Worm (Caenorhabditis elegans): ENCODE measurements around the gene F35F10.7.

Gene F35F10.7

ce11 chrV:3276184-3276583 lies 11.0 kb downstream of the F35F10.7 start:
- TF ChIP-seq tra-4 (tag; optimal IDR thresholded peaks at IDR 0.05), result no peak
- TF ChIP-seq ceh-36 (tag; optimal IDR thresholded peaks at IDR 0.05), result no peak
- no peak for TF ChIP-seq sea-1 (GFP tag; conservative IDR thresholded peaks at IDR 0.05)
- no peak for TF ChIP-seq hmbx-1 (tag; optimal IDR thresholded peaks at IDR 0.05)
- no peak for TF ChIP-seq ceh-13 (GFP tag; optimal IDR thresholded peaks at IDR 0.05)
- no peak for TF ChIP-seq hnd-1 (tag; optimal IDR thresholded peaks at IDR 0.05)
- no peak for TF ChIP-seq aly-1 (tag; optimal IDR thresholded peaks at IDR 0.05)

- no peak for TF ChIP-seq tbx-11 (GFP tag; IDR thresholded peaks at IDR 0.05)
- TF ChIP-seq B0310.2 (tag; optimal IDR thresholded peaks at IDR 0.05), result no peak
- no peak for TF ChIP-seq hmg-4 (GFP tag; optimal IDR thresholded peaks at IDR 0.05)
- TF ChIP-seq flt-1 (GFP tag; IDR thresholded peaks at IDR 0.05), result no peak
- TF ChIP-seq hnd-1 (tag; optimal IDR thresholded peaks at IDR 0.05), result no peak
- TF ChIP-seq tra-4 (tag; optimal IDR thresholded peaks at IDR 0.05), result no peak
- no peak for TF ChIP-seq ama-1 (optimal IDR thresholded peaks at IDR 0.05)
- TF ChIP-seq sea-1 (GFP tag; conservative IDR thresholded peaks at IDR 0.05), result no peak
- TF ChIP-seq ceh-36 (tag; optimal IDR thresholded peaks at IDR 0.05), result no peak
- no peak for TF ChIP-seq hmbx-1 (tag; optimal IDR thresholded peaks at IDR 0.05)
- TF ChIP-seq pes-1 (GFP tag; IDR thresholded peaks at IDR 0.05), result no peak
- no peak for TF ChIP-seq ceh-13 (GFP tag; optimal IDR thresholded peaks at IDR 0.05)
- TF ChIP-seq ets-7 (tag; optimal IDR thresholded peaks at IDR 0.05), result no peak
- TF ChIP-seq F13C5.2 (tag; optimal IDR thresholded peaks at IDR 0.05), result no peak
Measured at ce11 chrV:3275033-3275432, 12.2 kb downstream of the F35F10.7 start, which contains the start of gene T28A11.3. T28A11.3 (plus strand) TSS chrV:3275333.

ce11 chrV:3273577-3274100 lies 13.6 kb downstream of the F35F10.7 start, which contains the start of gene T28A11.4:
T28A11.4 (plus strand) TSS chrV:3274050.
- TF ChIP-seq hnd-1 (tag; optimal IDR thresholded peaks at IDR 0.05) (no peak), F13C5.2 (tag; optimal IDR thresholded peaks at IDR 0.05) (no peak)

ce11 chrV:3273156-3273555 lies 14.1 kb downstream of the F35F10.7 start, which contains the start of gene T28A11.20:
T28A11.20 (minus strand) TSS chrV:3273256.
- TF ChIP-seq ceh-36 (tag; optimal IDR thresholded peaks at IDR 0.05) (no peak), tbx-11 (GFP tag; IDR thresholded peaks at IDR 0.05) (no peak), scrt-1 (GFP tag; IDR thresholded peaks at IDR 0.05) (no peak), ceh-13 (GFP tag; optimal IDR thresholded peaks at IDR 0.05) (no peak), tbx-37 (GFP tag; conservative IDR thresholded peaks at IDR 0.05) (no peak), hmg-4 (GFP tag; optimal IDR thresholded peaks at IDR 0.05) (no peak), pes-1 (GFP tag; IDR thresholded peaks at IDR 0.05) (no peak), hmbx-1 (tag; optimal IDR thresholded peaks at IDR 0.05) (no peak), ama-1 (optimal IDR thresholded peaks at IDR 0.05) (no peak), F13C5.2 (tag; optimal IDR thresholded peaks at IDR 0.05) (no peak), B0310.2 (tag; optimal IDR thresholded peaks at IDR 0.05) (no peak), hnd-1 (tag; optimal IDR thresholded peaks at IDR 0.05) (no peak), aly-1 (tag; optimal IDR thresholded peaks at IDR 0.05) (no peak), flt-1 (GFP tag; IDR thresholded peaks at IDR 0.05) (no peak), ets-7 (tag; optimal IDR thresholded peaks at IDR 0.05) (no peak), tra-4 (tag; optimal IDR thresholded peaks at IDR 0.05) (no peak), sea-1 (GFP tag; conservative IDR thresholded peaks at IDR 0.05) (no peak)

- TF ChIP-seq B0310.2 (tag; optimal IDR thresholded peaks at IDR 0.05) (no peak), hmg-4 (GFP tag; optimal IDR thresholded peaks at IDR 0.05) (no peak), tbx-37 (GFP tag; conservative IDR thresholded peaks at IDR 0.05) (no peak), hnd-1 (tag; optimal IDR thresholded peaks at IDR 0.05) (no peak)
Measured at ce11 chrV:3269407-3269806, 17.8 kb downstream of the F35F10.7 start, which contains the start of gene T28A11.19. T28A11.19 (minus strand) TSS chrV:3269514.

- TF ChIP-seq aly-1 (tag; optimal IDR thresholded peaks at IDR 0.05) (no peak), pes-1 (GFP tag; IDR thresholded peaks at IDR 0.05) (no peak), hmg-4 (GFP tag; optimal IDR thresholded peaks at IDR 0.05) (no peak), tbx-37 (GFP tag; conservative IDR thresholded peaks at IDR 0.05) (no peak), F13C5.2 (tag; optimal IDR thresholded peaks at IDR 0.05) (no peak), ets-7 (tag; optimal IDR thresholded peaks at IDR 0.05) (no peak), hnd-1 (tag; optimal IDR thresholded peaks at IDR 0.05) (no peak)
Measured at ce11 chrV:3267950-3268349, 19.3 kb downstream of the F35F10.7 start, which contains the start of gene T28A11.18. T28A11.18 (minus strand) TSS chrV:3268050.

ce11 chrV:3266189-3266588 lies 21.0 kb downstream of the F35F10.7 start, which contains the start of gene T28A11.17:
T28A11.17 (minus strand) TSS chrV:3266289.
- no peak for TF ChIP-seq ceh-13 (GFP tag; optimal IDR thresholded peaks at IDR 0.05)
- TF ChIP-seq ets-7 (tag; optimal IDR thresholded peaks at IDR 0.05), result no peak
- TF ChIP-seq scrt-1 (GFP tag; IDR thresholded peaks at IDR 0.05), result no peak
- TF ChIP-seq hmbx-1 (tag; optimal IDR thresholded peaks at IDR 0.05), result no peak
- TF ChIP-seq tra-4 (tag; optimal IDR thresholded peaks at IDR 0.05), result no peak
- no peak for TF ChIP-seq ceh-36 (tag; optimal IDR thresholded peaks at IDR 0.05)

- TF ChIP-seq scrt-1 (GFP tag; IDR thresholded peaks at IDR 0.05) (no peak), pes-1 (GFP tag; IDR thresholded peaks at IDR 0.05) (no peak)
Measured at ce11 chrV:3260075-3260474, 27.2 kb downstream of the F35F10.7 start, which contains the start of gene srbc-5. srbc-5 (plus strand) TSS chrV:3260375.

- TF ChIP-seq F13C5.2 (tag; optimal IDR thresholded peaks at IDR 0.05) (no peak), ama-1 (optimal IDR thresholded peaks at IDR 0.05) (no peak), tra-4 (tag; optimal IDR thresholded peaks at IDR 0.05) (no peak), B0310.2 (tag; optimal IDR thresholded peaks at IDR 0.05) (no peak), ceh-13 (GFP tag; optimal IDR thresholded peaks at IDR 0.05) (no peak), pes-1 (GFP tag; IDR thresholded peaks at IDR 0.05) (no peak), sea-1 (GFP tag; conservative IDR thresholded peaks at IDR 0.05) (no peak), ceh-36 (tag; optimal IDR thresholded peaks at IDR 0.05) (no peak), tbx-37 (GFP tag; conservative IDR thresholded peaks at IDR 0.05) (no peak), aly-1 (tag; optimal IDR thresholded peaks at IDR 0.05) (no peak), hmg-4 (GFP tag; optimal IDR thresholded peaks at IDR 0.05) (no peak), flt-1 (GFP tag; IDR thresholded peaks at IDR 0.05) (no peak)
Measured at ce11 chrV:3259168-3259622, 28.0 kb downstream of the F35F10.7 start, which contains the start of gene T28A11.16. T28A11.16 (minus strand) TSS chrV:3259218.

Measured in whole organism, early embryonic.